Fruit fly (Drosophila melanogaster) whole organism, wandering third instar larva: ENCODE measurements around the gene lush.

Source experiments
- Abd-B ChIP-seq: fragments of >200 bp; optimal IDR thresholded peaks from 2 replicates; lab custom pipeline; 2017; ENCODE audit warnings: missing biosample characterization, missing genetic modification characterization
- CG32264 ChIP-seq: fragments of 200-800 bp; sonication (Bioruptor generic); optimal IDR thresholded peaks from 2 replicates; lab custom pipeline; 2016; ENCODE audit warnings: missing biosample characterization, missing genetic modification characterization
- CG9705 ChIP-seq: fragments of 200-800 bp; sonication (Bioruptor generic); optimal IDR thresholded peaks from 2 replicates; lab custom pipeline; 2018; ENCODE audit warnings: missing biosample characterization, mild to moderate bottlenecking, missing genetic modification characterization
- CrebA ChIP-seq: fragments of 200-800 bp; sonication (Bioruptor generic); optimal IDR thresholded peaks from 2 replicates; lab custom pipeline; 2016; ENCODE audit warnings: missing biosample characterization, mild to moderate bottlenecking, missing genetic modification characterization, borderline replicate concordance
- Dfd ChIP-seq: fragments of >200 bp; optimal IDR thresholded peaks from 2 replicates; lab custom pipeline; 2017; ENCODE audit warnings: missing biosample characterization, missing genetic modification characterization
- Dif ChIP-seq: fragments of 200-275, 200-300 bp; sonication (Bioruptor generic); optimal IDR thresholded peaks from 2 replicates; lab custom pipeline; 2018; ENCODE audit warnings: missing biosample characterization, missing genetic modification characterization; ENCODE audit not compliant: partially characterized antibody
- GATAd ChIP-seq: sonication (Bioruptor generic); optimal IDR thresholded peaks from 2 replicates; lab custom pipeline; 2016; ENCODE audit warnings: missing biosample characterization, missing genetic modification characterization
- HLH106 ChIP-seq: fragments of 200-800 bp; optimal IDR thresholded peaks from 3 replicates; lab custom pipeline; 2019; ENCODE audit warnings: missing biosample characterization, mild to moderate bottlenecking, missing genetic modification characterization, moderate library complexity
- Hnf4 ChIP-seq: fragments of 200-800 bp; sonication (Bioruptor generic); optimal IDR thresholded peaks from 2 replicates; lab custom pipeline; 2016; ENCODE audit warnings: missing biosample characterization, mild to moderate bottlenecking, missing genetic modification characterization
- Hr78 ChIP-seq: fragments of >200 bp; optimal IDR thresholded peaks from 2 replicates; lab custom pipeline; 2017; ENCODE audit warnings: missing biosample characterization, missing genetic modification characterization
- Hr83 ChIP-seq: fragments of 200-300 bp; sonication (Bioruptor generic); optimal IDR thresholded peaks from 2 replicates; lab custom pipeline; 2016; ENCODE audit warnings: missing biosample characterization, mild to moderate bottlenecking, missing genetic modification characterization, moderate library complexity; ENCODE audit not compliant: poor library complexity, severe bottlenecking
- Jra ChIP-seq: sonication (Bioruptor generic); optimal IDR thresholded peaks from 2 replicates; lab custom pipeline; 2016; ENCODE audit warnings: missing biosample characterization, missing genetic modification characterization
- Mio ChIP-seq: sonication (Bioruptor generic); optimal IDR thresholded peaks from 2 replicates; lab custom pipeline; 2016; ENCODE audit warnings: missing biosample characterization, missing genetic modification characterization
- Myc ChIP-seq: fragments of >200 bp; optimal IDR thresholded peaks from 2 replicates; lab custom pipeline; 2017
- N ChIP-seq: fragments of >200 bp; optimal IDR thresholded peaks from 2 replicates; lab custom pipeline; 2018; ENCODE audit warnings: missing biosample characterization, missing external identifiers, missing genetic modification characterization
- OdsH ChIP-seq: fragments of 200-800 bp; sonication (Bioruptor generic); optimal IDR thresholded peaks from 2 replicates; lab custom pipeline; 2016; ENCODE audit warnings: missing biosample characterization, mild to moderate bottlenecking, missing genetic modification characterization
- Rel ChIP-seq, 2 experiments: fragments of 200-800 bp; sonication (Bioruptor generic) in 1 of 2; optimal IDR thresholded peaks; 2 replicates in 1 of 2; 3 replicates in 1 of 2; lab custom pipeline; 2016 to 2019; ENCODE audit warnings: mild to moderate bottlenecking in 2 of 2, missing biosample characterization in 2 of 2, missing genetic modification characterization in 2 of 2, moderate library complexity in 1 of 2
- Sp1 ChIP-seq: fragments of 200-800 bp; sonication (Bioruptor generic); optimal IDR thresholded peaks from 3 replicates; lab custom pipeline; 2019; ENCODE audit warnings: missing biosample characterization, mild to moderate bottlenecking, missing genetic modification characterization, moderate library complexity
- Vsx2 ChIP-seq: fragments of 200-300, 225-300 bp; sonication (Bioruptor generic); optimal IDR thresholded peaks from 2 replicates; lab custom pipeline; 2018; ENCODE audit warnings: missing biosample characterization, missing genetic modification characterization; ENCODE audit not compliant: partially characterized antibody
- br ChIP-seq: fragments of 200-800 bp; sonication (Bioruptor generic); optimal IDR thresholded peaks from 2 replicates; lab custom pipeline; 2016; ENCODE audit warnings: missing biosample characterization, missing genetic modification characterization
- brk ChIP-seq: fragments of 200-800 bp; sonication (Bioruptor generic); optimal IDR thresholded peaks from 2 replicates; lab custom pipeline; 2016; ENCODE audit warnings: missing biosample characterization, mild to moderate bottlenecking, missing genetic modification characterization
- dl ChIP-seq, 2 experiments: fragments of 175-275, 200-275 bp in 1 of 2; fragments of 200-275 bp in 1 of 2; sonication (Bioruptor generic); optimal IDR thresholded peaks; lab custom pipeline; 2018; ENCODE audit warnings: mild to moderate bottlenecking in 2 of 2, missing biosample characterization in 2 of 2, missing genetic modification characterization in 2 of 2, moderate library complexity in 2 of 2; ENCODE audit not compliant: partially characterized antibody in 2 of 2, insufficient read depth in 1 of 2
- dmrt93B ChIP-seq: fragments of 200-800 bp; sonication (Bioruptor generic); optimal IDR thresholded peaks from 2 replicates; lab custom pipeline; 2018; ENCODE audit warnings: missing biosample characterization, mild to moderate bottlenecking, missing genetic modification characterization
- dsf ChIP-seq: sonication (Bioruptor generic); optimal IDR thresholded peaks from 2 replicates; lab custom pipeline; 2016; ENCODE audit warnings: missing biosample characterization, missing genetic modification characterization, borderline replicate concordance
- ey ChIP-seq: fragments of 200-800 bp; sonication (Bioruptor generic); optimal IDR thresholded peaks from 2 replicates; lab custom pipeline; 2016; ENCODE audit warnings: missing biosample characterization, missing genetic modification characterization
- foxo ChIP-seq, 2 experiments: fragments of 200-800 bp; sonication (Bioruptor generic); optimal IDR thresholded peaks; 2 replicates in 1 of 2; 3 replicates in 1 of 2; lab custom pipeline; 2016 to 2017; ENCODE audit warnings: missing biosample characterization in 2 of 2, missing genetic modification characterization in 2 of 2
- fru ChIP-seq: fragments of 200-800 bp; sonication (Bioruptor generic); optimal IDR thresholded peaks from 3 replicates; lab custom pipeline; 2016; ENCODE audit warnings: missing biosample characterization, mild to moderate bottlenecking, missing genetic modification characterization
- h ChIP-seq: fragments of 200-800 bp; sonication (Bioruptor generic); optimal IDR thresholded peaks from 3 replicates; lab custom pipeline; 2016; ENCODE audit warnings: missing biosample characterization, mild to moderate bottlenecking, missing genetic modification characterization
- jim ChIP-seq: fragments of 175-275, 200-325 bp; sonication (Bioruptor generic); optimal IDR thresholded peaks from 2 replicates; lab custom pipeline; 2016; ENCODE audit warnings: missing biosample characterization, mild to moderate bottlenecking, missing genetic modification characterization
- lola ChIP-seq: fragments of >200 bp; optimal IDR thresholded peaks from 2 replicates; lab custom pipeline; 2017; ENCODE audit warnings: missing biosample characterization, missing genetic modification characterization
- pan ChIP-seq: fragments of >200 bp; optimal IDR thresholded peaks from 2 replicates; lab custom pipeline; 2017
- psq ChIP-seq: fragments of 200-800 bp; sonication (Bioruptor generic); optimal IDR thresholded peaks from 3 replicates; lab custom pipeline; 2017; ENCODE audit warnings: missing biosample characterization, mild to moderate bottlenecking, missing genetic modification characterization, moderate library complexity
- rgr ChIP-seq: fragments of 200-800 bp; sonication (Bioruptor generic); optimal IDR thresholded peaks from 3 replicates; lab custom pipeline; 2016; ENCODE audit warnings: missing biosample characterization, mild to moderate bottlenecking, missing genetic modification characterization
- sage ChIP-seq: fragments of 200-800 bp; sonication (Bioruptor generic); optimal IDR thresholded peaks from 2 replicates; lab custom pipeline; 2016; ENCODE audit warnings: missing biosample characterization, mild to moderate bottlenecking, missing genetic modification characterization
- sv ChIP-seq: fragments of 200-800 bp; sonication (Bioruptor generic); optimal IDR thresholded peaks from 3 replicates; lab custom pipeline; 2016; ENCODE audit warnings: missing biosample characterization, missing genetic modification characterization
- tai ChIP-seq: sonication (Bioruptor generic); optimal IDR thresholded peaks from 2 replicates; lab custom pipeline; 2016; ENCODE audit warnings: missing biosample characterization, missing genetic modification characterization
- usp ChIP-seq: fragments of >200 bp; optimal IDR thresholded peaks from 2 replicates; lab custom pipeline; 2017; ENCODE audit warnings: missing biosample characterization, missing genetic modification characterization
- woc ChIP-seq: sonication (Bioruptor generic); optimal IDR thresholded peaks from 2 replicates; lab custom pipeline; 2016; ENCODE audit warnings: missing biosample characterization, mild to moderate bottlenecking, missing genetic modification characterization

The lush gene

dm6 chr3L:19579346-19579745, 26.5 kb downstream of the lush start:
- TF ChIP-seq psq (GFP tag; lab: Kevin White, UChicago) (no peak), sage (GFP tag; lab: Kevin White, UChicago) (no peak), Hr78 (GFP tag; lab: Kevin White, UChicago) (no peak), CG32264 (GFP tag; lab: Kevin White, UChicago) (no peak), Rel (GFP tag; optimal IDR thresholded peaks at IDR 0.05; lab: Kevin White, UChicago) (no peak), Rel (tag; optimal IDR thresholded peaks at IDR 0.05; lab: Kevin White, UChicago) (no peak), Myc (lab: Kevin White, UChicago) (no peak), CrebA (GFP tag; lab: Kevin White, UChicago) (no peak), dsf (no peak)

- peak; percentile 80 for TF ChIP-seq OdsH (GFP tag; lab: Kevin White, UChicago)
- peak; percentile 36 for TF ChIP-seq dmrt93B (GFP tag; lab: Kevin White, UChicago)
- peak; percentile 59 for TF ChIP-seq fru (GFP tag; lab: Kevin White, UChicago)
- TF ChIP-seq Hnf4: peak; percentile 82
- peak; percentile 78 for TF ChIP-seq br (GFP tag; lab: Kevin White, UChicago)
- peak; percentile 62 for TF ChIP-seq tai
- peak; percentile 36 for TF ChIP-seq GATAd (GFP tag; lab: Kevin White, UChicago)
- no peak for TF ChIP-seq usp (GFP tag; lab: Kevin White, UChicago)
- no peak for TF ChIP-seq Dif (GFP tag; lab: Kevin White, UChicago)
- TF ChIP-seq Abd-B (GFP tag; lab: Kevin White, UChicago): no peak
- TF ChIP-seq CrebA (GFP tag; lab: Kevin White, UChicago): no peak
- TF ChIP-seq ey: peak; percentile 28
- peak; percentile 95 for TF ChIP-seq Hr83 (GFP tag; lab: Kevin White, UChicago)
- no peak for TF ChIP-seq dl (GFP tag; optimal IDR thresholded peaks at IDR 0.05; lab: Kevin White, UChicago; ENCODE audit: insufficient read depth in 1 of 2, partially characterized antibody in 2 of 2)
- TF ChIP-seq Dfd (GFP tag; lab: Kevin White, UChicago): no peak
- no peak for TF ChIP-seq sv (GFP tag; lab: Kevin White, UChicago)
- TF ChIP-seq Myc (lab: Kevin White, UChicago): no peak
- TF ChIP-seq CG9705: no peak
- no peak for TF ChIP-seq CG32264 (GFP tag; lab: Kevin White, UChicago)
- TF ChIP-seq Rel (GFP tag; optimal IDR thresholded peaks at IDR 0.05; lab: Kevin White, UChicago): no peak
- peak; percentile 59 for TF ChIP-seq Rel (tag; optimal IDR thresholded peaks at IDR 0.05; lab: Kevin White, UChicago)
- TF ChIP-seq pan (lab: Kevin White, UChicago): no peak
- TF ChIP-seq foxo (GFP tag; optimal IDR thresholded peaks at IDR 0.05; lab: Kevin White, UChicago): peak in 1 of 2 experiments; percentile 55
- peak; percentile 39 for TF ChIP-seq Jra (GFP tag; lab: Kevin White, UChicago)
- no peak for TF ChIP-seq sage (GFP tag; lab: Kevin White, UChicago)
- no peak for TF ChIP-seq lola (GFP tag; lab: Kevin White, UChicago)
- TF ChIP-seq h (GFP tag; lab: Kevin White, UChicago): peak; percentile 69
- TF ChIP-seq Sp1 (GFP tag; lab: Kevin White, UChicago): no peak
- peak; percentile 52 for TF ChIP-seq psq (GFP tag; lab: Kevin White, UChicago)
- no peak for TF ChIP-seq dsf
- peak; percentile 14 for TF ChIP-seq Mio
- TF ChIP-seq brk (GFP tag; lab: Kevin White, UChicago): peak; percentile 61
- TF ChIP-seq woc (GFP tag; lab: Kevin White, UChicago): no peak
- TF ChIP-seq jim (GFP tag; lab: Kevin White, UChicago): no peak
- TF ChIP-seq Hr78 (GFP tag; lab: Kevin White, UChicago): no peak
- peak; percentile 85 for TF ChIP-seq rgr (GFP tag; lab: Kevin White, UChicago)
- no peak for TF ChIP-seq Vsx2 (GFP tag; lab: Kevin White, UChicago)
- TF ChIP-seq N: no peak
- TF ChIP-seq HLH106: peak; percentile 30
Observed at dm6 chr3L:19575650-19576049, 30.2 kb downstream of the lush start.
